Worm (Caenorhabditis elegans): ENCODE results near the gene mdh-1.

DNA sequence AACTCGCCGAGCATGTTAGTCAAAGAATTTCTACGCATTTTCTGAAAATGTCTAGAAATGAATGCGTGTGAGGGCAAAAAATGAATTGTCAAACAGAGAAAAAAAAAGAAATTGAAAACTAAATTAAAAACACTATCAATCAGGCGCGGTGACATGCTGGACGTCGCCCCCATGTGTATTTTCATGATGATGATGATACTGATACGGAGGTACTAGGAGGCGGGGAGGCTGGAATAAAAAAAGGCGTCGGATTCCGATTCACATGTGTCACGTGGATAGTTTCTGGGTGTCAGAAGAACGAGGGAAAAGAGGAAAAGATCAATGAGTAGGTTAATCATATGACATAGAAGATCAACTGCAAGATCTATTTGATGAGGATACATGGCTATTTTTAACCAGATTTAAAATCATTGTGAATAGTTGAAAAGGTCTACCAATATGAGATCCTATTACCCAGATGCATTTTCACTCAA is 11.0 kb downstream of the mdh-1 start, which contains the start of gene W01A11.7:
- TF ChIP-seq tbx-9 (tag; optimal IDR thresholded peaks at IDR 0.05; ENCODE audit: borderline replicate concordance): no peak
- TF ChIP-seq attf-6 (GFP tag; IDR thresholded peaks at IDR 0.05): no peak
- TF ChIP-seq madf-6 (GFP tag; IDR thresholded peaks at IDR 0.05): no peak
- no peak for TF ChIP-seq sptf-2 (GFP tag; optimal IDR thresholded peaks at IDR 0.05)
- TF ChIP-seq snpc-4 (GFP tag; optimal IDR thresholded peaks at IDR 0.05): no peak
- TF ChIP-seq snpc-4 (tag; optimal IDR thresholded peaks at IDR 0.05): no peak
- TF ChIP-seq mes-4 (tag; optimal IDR thresholded peaks at IDR 0.05): no peak
- TF ChIP-seq hlh-12 (tag; optimal IDR thresholded peaks at IDR 0.05): no peak
- TF ChIP-seq let-526 (GFP tag; IDR thresholded peaks at IDR 0.05): no peak
- TF ChIP-seq zim-3 (tag; optimal IDR thresholded peaks at IDR 0.05): no peak
- no peak for TF ChIP-seq lsl-1 (GFP tag; optimal IDR thresholded peaks at IDR 0.05)
- TF ChIP-seq hlh-26 (GFP tag; conservative IDR thresholded peaks at IDR 0.05): no peak
- no peak for TF ChIP-seq sea-2 (GFP tag; IDR thresholded peaks at IDR 0.05)
- TF ChIP-seq C17E4.6 (GFP tag; IDR thresholded peaks at IDR 0.05): no peak

Data from whole organism, young adult.